Worm (Caenorhabditis elegans) whole organism, early embryonic: ENCODE measurements around the gene ZC13.1.
A peak's percentile ranks its signal among the peaks of the same experiment; 100 is the strongest.

Experiments used
- B0310.2 ChIP-seq: sonication (generic microtip); optimal IDR thresholded peaks from 2 replicates; lab custom pipeline; 2016; ENCODE audit warnings: mild to moderate bottlenecking, missing genetic modification characterization, missing compliant biosample characterization
- F13C5.2 ChIP-seq: sonication (generic microtip); optimal IDR thresholded peaks from 2 replicates; lab custom pipeline; 2017; ENCODE audit warnings: mild to moderate bottlenecking, missing genetic modification characterization, inconsistent platforms, missing compliant biosample characterization
- ama-1 ChIP-seq: fragments of 150-350 bp; optimal IDR thresholded peaks from 2 replicates; lab custom pipeline; 2014
- ceh-13 ChIP-seq: fragments of 200-800 bp; sonication (Bioruptor generic); optimal IDR thresholded peaks from 2 replicates; lab custom pipeline; 2018; ENCODE audit warnings: mild to moderate bottlenecking, missing genetic modification characterization, missing compliant biosample characterization
- ceh-36 ChIP-seq: sonication (generic microtip); optimal IDR thresholded peaks from 2 replicates; lab custom pipeline; 2016; ENCODE audit warnings: missing genetic modification characterization, inconsistent platforms, missing compliant biosample characterization
- ets-7 ChIP-seq: sonication (generic microtip); optimal IDR thresholded peaks from 2 replicates; lab custom pipeline; 2016; ENCODE audit warnings: missing genotype, missing genetic modification characterization, missing compliant biosample characterization
- flt-1 ChIP-seq: fragments of 200-800 bp; sonication (Bioruptor generic); IDR thresholded peaks from 2 replicates; pipeline ENCODE4 v1.3.6; 2022; ENCODE audit warnings: missing genetic modification characterization, missing compliant biosample characterization
- hmbx-1 ChIP-seq: sonication (generic microtip); optimal IDR thresholded peaks from 2 replicates; lab custom pipeline; 2016; ENCODE audit warnings: mild to moderate bottlenecking, missing genetic modification characterization, missing compliant biosample characterization
- hmg-4 ChIP-seq: fragments of 200-800 bp; sonication (Bioruptor generic); optimal IDR thresholded peaks from 2 replicates; lab custom pipeline; 2018; ENCODE audit warnings: mild to moderate bottlenecking, missing genetic modification characterization, missing compliant biosample characterization
- hnd-1 ChIP-seq: sonication (generic microtip); optimal IDR thresholded peaks from 2 replicates; lab custom pipeline; 2016; ENCODE audit warnings: missing genetic modification characterization, missing compliant biosample characterization
- pes-1 ChIP-seq: fragments of 200-800 bp; sonication (Bioruptor generic); IDR thresholded peaks from 2 replicates; pipeline ENCODE4 v1.3.6; 2022; ENCODE audit warnings: missing genetic modification reagents, missing genetic modification characterization, missing compliant biosample characterization
- sea-1 ChIP-seq: fragments of 200-800 bp; sonication (Bioruptor generic); conservative IDR thresholded peaks from 2 replicates; pipeline ENCODE4 v1.3.6; 2022; ENCODE audit warnings: missing genetic modification characterization, missing compliant biosample characterization
- tbx-11 ChIP-seq: fragments of 200-800 bp; sonication (Bioruptor generic); IDR thresholded peaks from 2 replicates; pipeline ENCODE4 v1.3.6; 2022; ENCODE audit warnings: missing genetic modification characterization, missing compliant biosample characterization
- tra-4 ChIP-seq: sonication (generic microtip); optimal IDR thresholded peaks from 2 replicates; lab custom pipeline; 2017; ENCODE audit warnings: missing genetic modification characterization, missing compliant biosample characterization

DNA sequence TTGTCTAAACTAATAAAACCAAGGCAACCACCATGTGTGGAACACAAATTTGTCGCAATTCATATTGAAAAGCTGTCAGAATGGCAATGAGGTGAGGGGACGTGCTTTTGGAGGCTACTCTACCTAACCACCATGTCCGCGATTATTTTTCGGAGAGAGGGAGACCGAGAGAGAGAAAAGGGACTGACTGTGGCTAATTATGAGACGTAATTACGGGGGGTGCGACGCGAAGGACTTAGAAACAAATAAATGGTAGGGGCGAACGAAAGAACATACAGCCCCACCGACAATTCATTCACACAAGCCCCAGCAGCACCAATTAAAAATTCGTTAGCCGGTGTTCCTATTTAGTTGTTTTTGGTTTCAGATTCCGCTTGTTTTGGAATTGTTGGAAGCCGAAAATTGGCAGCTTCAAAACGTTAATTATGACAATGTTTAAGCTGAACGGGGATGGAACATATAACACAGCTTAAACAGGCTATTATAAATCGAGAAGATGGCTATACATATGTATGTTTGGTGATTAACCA lies 24.2 kb upstream of the ZC13.1 start:
- no peak for TF ChIP-seq sea-1 (GFP tag; lab: Robert Waterston, UW)
- no peak for TF ChIP-seq tbx-11 (GFP tag; lab: Robert Waterston, UW)
- TF ChIP-seq hmg-4 = peak; percentile 60
- no peak for TF ChIP-seq tra-4 (tag; lab: Kevin White, UChicago)
- TF ChIP-seq hmbx-1 (tag; lab: Kevin White, UChicago) = no peak
- TF ChIP-seq flt-1 (GFP tag; lab: Robert Waterston, UW) = no peak
- TF ChIP-seq ama-1 (lab: Kevin White, UChicago) = no peak
- no peak for TF ChIP-seq pes-1 (GFP tag; lab: Robert Waterston, UW)
- no peak for TF ChIP-seq ets-7 (tag; lab: Kevin White, UChicago)
- TF ChIP-seq hnd-1 (tag; lab: Kevin White, UChicago) = no peak
- TF ChIP-seq ceh-13 = no peak
- no peak for TF ChIP-seq B0310.2 (tag; lab: Kevin White, UChicago)
- no peak for TF ChIP-seq ceh-36 (tag; lab: Kevin White, UChicago)
- TF ChIP-seq F13C5.2 (tag; lab: Kevin White, UChicago) = no peak
